Worm (Caenorhabditis elegans) whole organism, L2 larva: Measurements from ENCODE around the gene cyp-13A5.

Experiments
- F13H6.1 ChIP-seq: sonication (generic microtip); optimal IDR thresholded peaks from 2 replicates; lab custom pipeline; 2016; ENCODE audit warnings: missing genetic modification characterization, missing compliant biosample characterization
- R02D3.7 ChIP-seq: fragments of 150-350 bp; optimal IDR thresholded peaks from 2 replicates; lab custom pipeline; 2014; ENCODE audit warnings: missing biosample characterization, missing genetic modification characterization
- ZK546.5 ChIP-seq: sonication (generic microtip); optimal IDR thresholded peaks from 2 replicates; lab custom pipeline; 2017; ENCODE audit warnings: missing biosample characterization, missing genetic modification characterization
- alr-1 ChIP-seq: fragments of 150-350 bp; optimal IDR thresholded peaks from 2 replicates; lab custom pipeline; 2014; ENCODE audit warnings: missing biosample characterization, missing genetic modification characterization
- ama-1 ChIP-seq: fragments of 150-350 bp; optimal IDR thresholded peaks from 2 replicates; lab custom pipeline; 2018; ENCODE audit warnings: inconsistent platforms
- ceh-16 ChIP-seq: fragments of 150-350 bp; optimal IDR thresholded peaks from 2 replicates; lab custom pipeline; 2014; ENCODE audit warnings: missing biosample characterization, missing genetic modification characterization
- ceh-82 ChIP-seq: fragments of 150-350 bp; optimal IDR thresholded peaks from 2 replicates; lab custom pipeline; 2014; ENCODE audit warnings: missing biosample characterization, missing genetic modification characterization
- crh-2 ChIP-seq: sonication (generic microtip); optimal IDR thresholded peaks from 2 replicates; lab custom pipeline; 2017; ENCODE audit warnings: missing biosample characterization, missing genetic modification characterization
- dmd-4 ChIP-seq: sonication (generic microtip); optimal IDR thresholded peaks from 2 replicates; lab custom pipeline; 2017; ENCODE audit warnings: missing biosample characterization, missing genetic modification characterization
- egl-27 ChIP-seq: sonication (generic microtip); optimal IDR thresholded peaks from 3 replicates; lab custom pipeline; 2017; ENCODE audit warnings: missing biosample characterization, missing genetic modification reagents, missing genetic modification characterization
- elt-1 ChIP-seq: fragments of 150-350 bp; optimal IDR thresholded peaks from 2 replicates; lab custom pipeline; 2014; ENCODE audit warnings: missing biosample characterization, missing genetic modification characterization
- elt-3 ChIP-seq: sonication (generic microtip); optimal IDR thresholded peaks from 2 replicates; lab custom pipeline; 2017; ENCODE audit warnings: missing biosample characterization, missing genetic modification characterization
- fos-1 ChIP-seq: fragments of 150-350 bp; optimal IDR thresholded peaks from 2 replicates; lab custom pipeline; 2014; ENCODE audit warnings: missing biosample characterization, missing genetic modification characterization
- lin-11 ChIP-seq: fragments of 150-350 bp; sonication (generic microtip); optimal IDR thresholded peaks from 2 replicates; lab custom pipeline; 2014; ENCODE audit warnings: missing biosample characterization, missing genetic modification characterization, inconsistent platforms, mixed read lengths
- lin-13 ChIP-seq: fragments of 150-350 bp; optimal IDR thresholded peaks from 2 replicates; lab custom pipeline; 2014; ENCODE audit warnings: missing biosample characterization, missing genetic modification reagents, missing genetic modification characterization
- lin-39 ChIP-seq: fragments of 150-350 bp; optimal IDR thresholded peaks from 2 replicates; lab custom pipeline; 2014; ENCODE audit warnings: missing biosample characterization, missing genetic modification reagents, missing genetic modification characterization
- lsy-2 ChIP-seq, 2 experiments: fragments of 150-350 bp in 1 of 2; sonication (generic microtip) in 1 of 2; optimal IDR thresholded peaks; 2 replicates each; lab custom pipeline; 2014 to 2017; ENCODE audit warnings: missing biosample characterization in 2 of 2, missing genetic modification characterization in 2 of 2
- mab-5 ChIP-seq: fragments of 150-350 bp; optimal IDR thresholded peaks from 2 replicates; lab custom pipeline; 2014; ENCODE audit warnings: missing biosample characterization, missing genetic modification characterization
- mbf-1 ChIP-seq: sonication (generic microtip); optimal IDR thresholded peaks from 2 replicates; lab custom pipeline; 2017; ENCODE audit warnings: missing biosample characterization, missing genetic modification characterization
- nhr-10 ChIP-seq: sonication (generic microtip); optimal IDR thresholded peaks from 2 replicates; lab custom pipeline; 2017; ENCODE audit warnings: missing biosample characterization, missing genetic modification characterization
- nhr-12 ChIP-seq: fragments of 150-350 bp; optimal IDR thresholded peaks from 2 replicates; lab custom pipeline; 2014; ENCODE audit warnings: missing biosample characterization, missing genetic modification characterization
- nhr-129 ChIP-seq: fragments of 150-350 bp; optimal IDR thresholded peaks from 2 replicates; lab custom pipeline; 2014; ENCODE audit warnings: missing biosample characterization, missing genetic modification characterization
- nhr-23 ChIP-seq: fragments of 150-350 bp; optimal IDR thresholded peaks from 2 replicates; lab custom pipeline; 2014; ENCODE audit warnings: missing biosample characterization, missing genetic modification reagents, missing genetic modification characterization
- nhr-25 ChIP-seq: fragments of 150-350 bp; sonication (generic microtip); optimal IDR thresholded peaks from 3 replicates; lab custom pipeline; 2014; ENCODE audit warnings: missing biosample characterization, missing genetic modification characterization
- nhr-77 ChIP-seq: fragments of 150-350 bp; optimal IDR thresholded peaks from 2 replicates; lab custom pipeline; 2014; ENCODE audit warnings: missing biosample characterization, missing genetic modification characterization
- sem-4 ChIP-seq: fragments of 150-350 bp; optimal IDR thresholded peaks from 2 replicates; lab custom pipeline; 2014; ENCODE audit warnings: missing biosample characterization, missing genetic modification reagents, missing genetic modification characterization
- skn-1 ChIP-seq: sonication (generic microtip); optimal IDR thresholded peaks from 2 replicates; lab custom pipeline; 2017; ENCODE audit warnings: missing biosample characterization, missing genetic modification characterization
- sma-3 ChIP-seq: sonication (generic microtip); optimal IDR thresholded peaks from 2 replicates; lab custom pipeline; 2016; ENCODE audit warnings: missing genetic modification reagents, missing genetic modification characterization, missing compliant biosample characterization
- sma-9 ChIP-seq, 2 experiments: fragments of 150-350 bp in 1 of 2; sonication (generic microtip) in 1 of 2; optimal IDR thresholded peaks; 2 replicates each; lab custom pipeline; 2014 to 2016; ENCODE audit warnings: missing genetic modification characterization in 2 of 2, mild to moderate bottlenecking in 1 of 2, missing biosample characterization in 1 of 2, missing compliant biosample characterization in 1 of 2, missing genetic modification reagents in 1 of 2, moderate library complexity in 1 of 2
- snpc-4 ChIP-seq: fragments of 150-350 bp; optimal IDR thresholded peaks from 2 replicates; lab custom pipeline; 2014; ENCODE audit warnings: missing biosample characterization, missing genetic modification characterization
- unc-39 ChIP-seq: fragments of 150-350 bp; optimal IDR thresholded peaks from 2 replicates; lab custom pipeline; 2014; ENCODE audit warnings: missing biosample characterization, missing genetic modification characterization
- unc-62 ChIP-seq: fragments of 150-350 bp; optimal IDR thresholded peaks from 2 replicates; lab custom pipeline; 2014; ENCODE audit warnings: missing biosample characterization, missing genetic modification reagents, missing genetic modification characterization
- zag-1 ChIP-seq: fragments of 150-350 bp; optimal IDR thresholded peaks from 2 replicates; lab custom pipeline; 2014; ENCODE audit warnings: missing biosample characterization, missing genetic modification characterization
- ztf-1 ChIP-seq: fragments of 200-800 bp; sonication (Bioruptor generic); conservative IDR thresholded peaks from 2 replicates; pipeline ENCODE4 v1.3.6; 2022; ENCODE audit warnings: missing genetic modification characterization, missing compliant biosample characterization
- ztf-11 ChIP-seq: sonication (generic microtip); optimal IDR thresholded peaks from 2 replicates; lab custom pipeline; 2017; ENCODE audit warnings: missing biosample characterization, missing genetic modification characterization
- ztf-4 ChIP-seq: fragments of 150-350 bp; optimal IDR thresholded peaks from 2 replicates; lab custom pipeline; 2014; ENCODE audit warnings: missing biosample characterization, missing genetic modification characterization

The cyp-13A5 gene

DNA sequence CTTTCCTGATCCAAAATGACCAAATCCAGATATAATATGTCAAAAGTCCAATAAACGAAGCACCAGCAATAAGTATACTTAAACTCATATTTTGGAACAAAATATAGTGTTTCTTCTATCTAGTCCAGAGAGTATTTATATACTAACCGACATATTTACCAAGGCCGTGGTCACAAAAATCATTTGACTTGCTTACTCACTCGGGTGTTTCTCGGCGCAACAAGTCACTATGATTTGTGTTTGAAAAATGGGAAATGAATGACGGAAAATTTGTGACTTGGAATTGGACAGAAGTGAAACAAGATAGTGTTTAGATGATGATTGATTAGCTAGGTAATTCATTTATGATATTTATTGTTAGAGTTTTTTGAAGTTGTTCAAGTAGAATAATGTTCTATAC is at the start of gene cyp-13A5:
cyp-13A5 (minus strand) TSS at position 112 of the 400 bp plus-strand sequence.
- TF ChIP-seq unc-39 (no peak), sem-4 (tag; lab: Kevin White, UChicago) (no peak), mab-5 (tag; lab: Kevin White, UChicago) (no peak), ztf-11 (tag; lab: Kevin White, UChicago) (no peak), crh-2 (tag; lab: Kevin White, UChicago) (no peak), fos-1 (tag; lab: Kevin White, UChicago) (peak; percentile 92), nhr-77 (tag; lab: Kevin White, UChicago) (no peak), nhr-129 (tag; lab: Kevin White, UChicago) (peak; percentile 53), nhr-25 (tag; lab: Kevin White, UChicago) (no peak), F13H6.1 (tag; lab: Kevin White, UChicago) (no peak), elt-1 (tag; lab: Kevin White, UChicago) (no peak), R02D3.7 (no peak), nhr-10 (no peak), snpc-4 (tag; lab: Kevin White, UChicago) (no peak), sma-3 (GFP tag; lab: Kevin White, UChicago) (peak; percentile 68), lin-39 (tag; lab: Kevin White, UChicago) (no peak), sma-9 (GFP tag; optimal IDR thresholded peaks at IDR 0.05; lab: Kevin White, UChicago) (peak; percentile 68), sma-9 (tag; optimal IDR thresholded peaks at IDR 0.05; lab: Kevin White, UChicago) (no peak), ztf-1 (GFP tag; lab: Robert Waterston, UW) (no peak)

ce11 chrII:9849497-9849896 is 49.3 kb upstream of the cyp-13A5 start, which contains the start of gene old-2:
TSS of gene old-2 (minus strand) at chrII:9849597.
- TF ChIP-seq ztf-1 (GFP tag; lab: Robert Waterston, UW) = no peak

- TF ChIP-seq mab-5 (tag; lab: Kevin White, UChicago) (no peak), F13H6.1 (tag; lab: Kevin White, UChicago) (no peak), egl-27 (no peak), dmd-4 (tag; lab: Kevin White, UChicago) (no peak), sem-4 (tag; lab: Kevin White, UChicago) (no peak), lin-13 (GFP tag; lab: Kevin White, UChicago) (no peak), R02D3.7 (no peak), ZK546.5 (no peak), elt-3 (tag; lab: Kevin White, UChicago) (no peak), lin-39 (tag; lab: Kevin White, UChicago) (no peak), mbf-1 (no peak), nhr-77 (tag; lab: Kevin White, UChicago) (no peak), snpc-4 (tag; lab: Kevin White, UChicago) (no peak), alr-1 (tag; lab: Kevin White, UChicago) (no peak), nhr-12 (tag; lab: Kevin White, UChicago) (no peak), nhr-129 (tag; lab: Kevin White, UChicago) (no peak)
- TF ChIP-seq, all 48 proteins: peak for 0
These were observed 45.1 kb upstream of the cyp-13A5 start, which contains the start of gene chil-9 for ce11 chrII:9845239-9845638. TSS of gene chil-9 (minus strand) at chrII:9845339.

- TF ChIP-seq unc-62 = no peak
- TF ChIP-seq lin-39 (tag; lab: Kevin White, UChicago) = no peak
- no peak for TF ChIP-seq lin-13 (GFP tag; lab: Kevin White, UChicago)
- no peak for TF ChIP-seq zag-1
- no peak for TF ChIP-seq ceh-16
- no peak for TF ChIP-seq nhr-129 (tag; lab: Kevin White, UChicago)
- TF ChIP-seq sem-4 (tag; lab: Kevin White, UChicago) = no peak
- no peak for TF ChIP-seq ztf-11 (tag; lab: Kevin White, UChicago)
- TF ChIP-seq R02D3.7 = no peak
- TF ChIP-seq F13H6.1 (tag; lab: Kevin White, UChicago) = no peak
- no peak for TF ChIP-seq mab-5 (tag; lab: Kevin White, UChicago)
These were observed 41.9 kb upstream of the cyp-13A5 start, which contains the start of gene rnh-1.2 for ce11 chrII:9841985-9842505. TSS of gene rnh-1.2 (minus strand) at chrII:9842035.

DNA sequence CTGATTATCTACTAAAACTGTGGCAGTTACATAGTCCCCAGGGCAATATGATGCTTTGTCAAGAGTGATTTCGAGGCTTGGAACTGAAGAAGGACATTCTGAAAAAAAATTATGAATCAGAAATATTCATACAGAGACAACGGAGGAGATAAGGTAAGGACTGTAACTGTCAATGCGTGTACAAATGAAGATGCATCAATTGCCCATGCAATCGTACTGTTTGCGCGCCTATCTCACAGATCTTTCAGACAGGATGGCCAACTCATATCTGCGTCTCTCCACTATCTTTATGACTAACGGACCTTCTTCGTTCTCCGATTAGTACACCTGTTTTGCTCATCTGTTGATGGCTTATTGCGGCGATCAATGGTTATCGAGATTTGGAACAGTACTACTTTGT is 40.2 kb upstream of the cyp-13A5 start, which contains the start of gene ZK938.11:
ZK938.11 (minus strand) TSS at position 101 of the 400 bp plus-strand sequence.
- no peak for TF ChIP-seq skn-1 (tag; lab: Kevin White, UChicago)
- no peak for TF ChIP-seq ceh-82
- no peak for TF ChIP-seq unc-62
- TF ChIP-seq lin-11 = no peak
- TF ChIP-seq ztf-4 = no peak
- no peak for TF ChIP-seq ama-1
- TF ChIP-seq ZK546.5 = no peak
- TF ChIP-seq lsy-2 (tag; optimal IDR thresholded peaks at IDR 0.05; lab: Kevin White, UChicago) = no peak
- TF ChIP-seq unc-39 = no peak
- TF ChIP-seq lin-39 (tag; lab: Kevin White, UChicago) = no peak
- TF ChIP-seq egl-27 = no peak
- TF ChIP-seq alr-1 (tag; lab: Kevin White, UChicago) = no peak
- TF ChIP-seq elt-1 (tag; lab: Kevin White, UChicago) = no peak
- TF ChIP-seq nhr-23 (tag; lab: Kevin White, UChicago) = no peak
